Fruit fly (Drosophila melanogaster) whole organism, adult: ENCODE results near the gene FucTD.

ENCODE experiments used
- Crg-1 ChIP-seq: fragments of 200-800 bp; sonication (Bioruptor generic); optimal IDR thresholded peaks from 2 replicates; lab custom pipeline; 2016; ENCODE audit warnings: missing biosample characterization, missing genetic modification characterization
- Hr96 ChIP-seq: fragments of 200-800 bp; sonication (Bioruptor generic); optimal IDR thresholded peaks from 2 replicates; lab custom pipeline; 2016; ENCODE audit warnings: missing biosample characterization, missing genetic modification characterization
- cic ChIP-seq: fragments of 200-800 bp; sonication (Bioruptor generic); optimal IDR thresholded peaks from 2 replicates; lab custom pipeline; 2017; ENCODE audit warnings: missing biosample characterization, mild to moderate bottlenecking, missing genetic modification characterization, moderate library complexity
- ovo ChIP-seq: fragments of 200-800 bp; sonication (Bioruptor generic); optimal IDR thresholded peaks from 2 replicates; lab custom pipeline; 2016; ENCODE audit warnings: missing biosample characterization, missing genetic modification characterization
- pad ChIP-seq: fragments of 200-800 bp; sonication (Bioruptor generic); optimal IDR thresholded peaks from 3 replicates; lab custom pipeline; 2017; ENCODE audit warnings: missing biosample characterization, missing genetic modification characterization, mild to moderate bottlenecking, moderate library complexity, missing genetic modification reagents

dm6 chr3L:1379741-1380465 is 36.1 kb upstream of the FucTD start:
- no peak for TF ChIP-seq cic (GFP tag; lab: Kevin White, UChicago)
- TF ChIP-seq pad (GFP tag; lab: Kevin White, UChicago) = no peak
- TF ChIP-seq ovo = no peak
- no peak for TF ChIP-seq Hr96
- TF ChIP-seq Crg-1 (GFP tag; lab: Kevin White, UChicago) = no peak
